Worm (Caenorhabditis elegans) whole organism, young adult: Measurements from ENCODE around the gene clec-3.

ENCODE experiments used
- C06A6.2 ChIP-seq: fragments of 200-800 bp; sonication (Bioruptor generic); conservative IDR thresholded peaks from 2 replicates; pipeline ENCODE4 v1.3.6; 2022; ENCODE audit warnings: missing genetic modification characterization, missing compliant biosample characterization
- F22D6.2 ChIP-seq: sonication (generic microtip); optimal IDR thresholded peaks from 2 replicates; lab custom pipeline; 2016; ENCODE audit warnings: mild to moderate bottlenecking, missing genetic modification characterization, missing compliant biosample characterization
- F23B12.7 ChIP-seq: sonication (generic microtip); optimal IDR thresholded peaks from 2 replicates; lab custom pipeline; 2017; ENCODE audit warnings: missing genetic modification characterization, mild to moderate bottlenecking, missing compliant biosample characterization, antibody characterized with exemption, moderate library complexity; ENCODE audit not compliant: insufficient read depth
- F37B4.10 ChIP-seq: fragments of 200-800 bp; sonication (Bioruptor generic); IDR thresholded peaks from 2 replicates; pipeline ENCODE4 v1.3.6; 2022; ENCODE audit warnings: missing genetic modification characterization, missing compliant biosample characterization
- F39B2.1 ChIP-seq: fragments of 200-800 bp; sonication (Bioruptor generic); IDR thresholded peaks from 2 replicates; pipeline ENCODE4 v1.3.6; 2022; ENCODE audit warnings: missing genetic modification reagents, missing genetic modification characterization, missing compliant biosample characterization
- T26A5.8 ChIP-seq: sonication (generic microtip); optimal IDR thresholded peaks from 2 replicates; lab custom pipeline; 2016; ENCODE audit warnings: missing genetic modification characterization, missing compliant biosample characterization
- Y53F4B.3 ChIP-seq: fragments of 200-800 bp; sonication (Bioruptor generic); IDR thresholded peaks from 2 replicates; pipeline ENCODE4 v1.3.6; 2022; ENCODE audit warnings: missing genetic modification reagents, missing genetic modification characterization, missing compliant biosample characterization
- Y53G8AR.9 ChIP-seq: fragments of 200-800 bp; sonication (Bioruptor generic); conservative IDR thresholded peaks from 2 replicates; pipeline ENCODE4 v1.3.6; 2022; ENCODE audit warnings: missing genetic modification reagents, missing genetic modification characterization, missing compliant biosample characterization
- Y95B8A.8 ChIP-seq: fragments of 200-800 bp; sonication (Bioruptor generic); IDR thresholded peaks from 2 replicates; pipeline ENCODE4 v1.3.6; 2022; ENCODE audit warnings: missing genetic modification reagents, missing genetic modification characterization, missing compliant biosample characterization
- aptf-3 ChIP-seq: fragments of 200-800 bp; sonication (Bioruptor generic); IDR thresholded peaks from 2 replicates; pipeline ENCODE4 v1.3.6; 2022; ENCODE audit warnings: missing genetic modification characterization, missing compliant biosample characterization
- attf-3 ChIP-seq: fragments of 200-800 bp; sonication (Bioruptor generic); conservative IDR thresholded peaks from 2 replicates; pipeline ENCODE4 v1.3.6; 2022; ENCODE audit warnings: missing genetic modification reagents, missing genetic modification characterization, missing compliant biosample characterization
- attf-5 ChIP-seq: fragments of 200-800 bp; sonication (Bioruptor generic); optimal IDR thresholded peaks from 2 replicates; lab custom pipeline; 2018; ENCODE audit warnings: mild to moderate bottlenecking, missing genetic modification characterization, missing compliant biosample characterization
- cebp-1 ChIP-seq, 2 experiments: fragments of 200-800 bp in 1 of 2; sonication (Bioruptor generic) in 1 of 2; sonication (generic microtip) in 1 of 2; IDR thresholded peaks in 1 of 2; optimal IDR thresholded peaks in 1 of 2; 2 replicates each; pipeline versions ENCODE4 v1.3.6 to Lab custom; 2017 to 2022; ENCODE audit warnings: missing compliant biosample characterization in 2 of 2, missing genetic modification characterization in 2 of 2, mild to moderate bottlenecking in 1 of 2, missing genetic modification reagents in 1 of 2, moderate library complexity in 1 of 2
- ceh-79 ChIP-seq: sonication (generic microtip); optimal IDR thresholded peaks from 2 replicates; lab custom pipeline; 2017; ENCODE audit warnings: mild to moderate bottlenecking, missing genetic modification characterization, missing compliant biosample characterization
- gei-17 ChIP-seq: fragments of 200-800 bp; sonication (Bioruptor generic); optimal IDR thresholded peaks from 2 replicates; lab custom pipeline; 2018; ENCODE audit warnings: mild to moderate bottlenecking, missing genetic modification characterization, missing compliant biosample characterization
- hlh-12 ChIP-seq: sonication (generic microtip); optimal IDR thresholded peaks from 2 replicates; lab custom pipeline; 2016; ENCODE audit warnings: missing genetic modification characterization, missing compliant biosample characterization
- lin-40 ChIP-seq: sonication (generic microtip); optimal IDR thresholded peaks from 2 replicates; lab custom pipeline; 2016; ENCODE audit warnings: missing genetic modification characterization, mild to moderate bottlenecking, missing compliant biosample characterization, missing genotype, missing genetic modification reagents
- madf-10 ChIP-seq: sonication (generic microtip); optimal IDR thresholded peaks from 2 replicates; lab custom pipeline; 2016; ENCODE audit warnings: mild to moderate bottlenecking, missing genetic modification characterization, missing compliant biosample characterization
- mcd-1 ChIP-seq: fragments of 200-800 bp; sonication (Bioruptor generic); IDR thresholded peaks from 2 replicates; pipeline ENCODE4 v1.3.6; 2022; ENCODE audit warnings: missing genetic modification reagents, missing genetic modification characterization, missing compliant biosample characterization
- mes-4 ChIP-seq: sonication (generic microtip); optimal IDR thresholded peaks from 2 replicates; lab custom pipeline; 2016; ENCODE audit warnings: missing genotype, missing genetic modification characterization, missing compliant biosample characterization
- nhr-80 ChIP-seq: sonication (generic microtip); optimal IDR thresholded peaks from 2 replicates; lab custom pipeline; 2016; ENCODE audit warnings: missing genetic modification characterization, missing compliant biosample characterization
- snpc-1.1 ChIP-seq: sonication (generic microtip); optimal IDR thresholded peaks from 2 replicates; lab custom pipeline; 2017; ENCODE audit warnings: missing genetic modification characterization, mild to moderate bottlenecking, missing compliant biosample characterization, antibody characterized with exemption, moderate library complexity, missing genotype, missing genetic modification reagents; ENCODE audit not compliant: insufficient read depth
- somi-1 ChIP-seq: fragments of 200-800 bp; sonication (Bioruptor generic); optimal IDR thresholded peaks from 2 replicates; lab custom pipeline; 2018; ENCODE audit warnings: mild to moderate bottlenecking, missing genetic modification characterization, missing compliant biosample characterization
- sptf-2 ChIP-seq: fragments of 200-800 bp; sonication (Bioruptor generic); optimal IDR thresholded peaks from 2 replicates; lab custom pipeline; 2018; ENCODE audit warnings: mild to moderate bottlenecking, missing genetic modification characterization, missing compliant biosample characterization
- unc-62 ChIP-seq: fragments of 150-350 bp; optimal IDR thresholded peaks from 2 replicates; lab custom pipeline; 2014; ENCODE audit warnings: missing biosample characterization, missing genetic modification reagents, missing genetic modification characterization
- xnd-1 ChIP-seq: sonication (generic microtip); optimal IDR thresholded peaks from 2 replicates; lab custom pipeline; 2016; ENCODE audit warnings: missing genotype, missing genetic modification reagents, missing genetic modification characterization, missing compliant biosample characterization
- zfh-2 ChIP-seq: fragments of 200-800 bp; sonication (Bioruptor generic); conservative IDR thresholded peaks from 2 replicates; pipeline ENCODE4 v1.3.6; 2022; ENCODE audit warnings: missing genetic modification reagents, missing genetic modification characterization, missing compliant biosample characterization
- ztf-18 ChIP-seq: sonication (generic microtip); optimal IDR thresholded peaks from 2 replicates; lab custom pipeline; 2016; ENCODE audit warnings: missing genotype, mild to moderate bottlenecking, missing genetic modification characterization, missing compliant biosample characterization
- ztf-26 ChIP-seq: sonication (generic microtip); optimal IDR thresholded peaks from 2 replicates; lab custom pipeline; 2017; ENCODE audit warnings: missing genetic modification characterization, missing compliant biosample characterization

The clec-3 gene

ce11 chrII:3045422-3045821 is 25.7 kb upstream of the clec-3 start:
- TF ChIP-seq C06A6.2 (GFP tag; lab: Robert Waterston, UW) (no peak), zfh-2 (GFP tag; lab: Robert Waterston, UW) (peak; percentile 85), mcd-1 (GFP tag; lab: Robert Waterston, UW) (no peak), attf-3 (GFP tag; lab: Robert Waterston, UW) (0 out of 2 replicates have a peak, but pooled peaks have one; percentile 20), cebp-1 (GFP tag; IDR thresholded peaks at IDR 0.05; lab: Robert Waterston, UW) (no peak), cebp-1 (tag; optimal IDR thresholded peaks at IDR 0.05; lab: Kevin White, UChicago) (no peak), sptf-2 (GFP tag; lab: Kevin White, UChicago) (no peak)

DNA sequence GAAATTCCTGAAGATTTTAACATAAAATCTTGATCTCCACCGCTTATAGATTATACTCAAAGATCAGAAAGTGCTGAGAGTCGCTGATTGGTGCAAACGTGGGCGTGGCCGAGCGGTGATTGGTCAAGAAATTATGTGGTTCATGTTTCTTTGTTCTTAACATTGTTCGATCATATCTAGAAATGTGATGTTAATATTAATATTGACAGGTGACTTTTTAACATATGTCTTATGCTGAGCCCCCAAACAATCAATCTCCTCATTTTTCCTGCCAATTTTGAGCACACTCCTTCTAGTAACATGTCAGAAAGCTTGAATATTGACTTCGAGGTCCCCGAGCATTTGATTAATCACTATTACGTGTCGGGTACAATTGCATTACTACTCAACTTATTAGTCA is 24.3 kb upstream of the clec-3 start, which contains the start of gene sri-29:
sri-29 (plus strand) TSS at position 301 of the 400 bp plus-strand sequence.
- TF ChIP-seq snpc-1.1 (tag; lab: Kevin White, UChicago) (no peak), nhr-80 (tag; lab: Kevin White, UChicago) (no peak)

- TF ChIP-seq F22D6.2 (tag; lab: Kevin White, UChicago), result no peak
- no peak for TF ChIP-seq aptf-3
- TF ChIP-seq somi-1 (GFP tag; lab: Kevin White, UChicago), result no peak
- TF ChIP-seq xnd-1 (tag; lab: Kevin White, UChicago), result no peak
- no peak for TF ChIP-seq hlh-12 (tag; lab: Kevin White, UChicago)
- TF ChIP-seq F39B2.1 (GFP tag; lab: Robert Waterston, UW), result no peak
- TF ChIP-seq ceh-79, result no peak
- no peak for TF ChIP-seq ztf-18 (tag; lab: Kevin White, UChicago)
- TF ChIP-seq Y53G8AR.9 (GFP tag; lab: Robert Waterston, UW), result no peak
- TF ChIP-seq F23B12.7, result no peak
- TF ChIP-seq, all 124 proteins: peak for 0
Observed at ce11 chrII:3043358-3043757, 23.7 kb upstream of the clec-3 start, which contains the start of gene B0454.8. Gene B0454.8, minus strand, starts transcription at chrII:3043458.

DNA sequence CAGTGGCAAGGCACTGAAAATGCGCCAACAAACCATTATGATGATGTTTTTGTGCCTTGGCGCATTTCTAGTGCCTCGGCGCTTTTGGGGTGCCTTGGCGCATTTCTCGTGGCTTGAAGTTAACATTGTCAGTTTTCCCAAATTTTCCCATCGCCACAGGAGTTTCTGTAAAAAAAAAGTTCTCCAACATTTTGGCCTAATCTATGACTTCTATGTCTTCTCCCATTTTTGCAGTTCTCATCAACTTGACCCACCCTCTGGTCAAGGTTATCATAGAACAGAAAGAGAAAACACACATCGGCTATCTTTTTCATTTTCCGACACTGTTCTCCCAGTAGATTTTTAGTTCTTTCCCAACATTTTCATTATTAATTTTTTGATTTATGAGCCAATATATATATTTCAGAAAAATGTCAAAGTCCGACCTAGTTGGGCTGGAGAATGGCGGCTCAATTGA is 18.8 kb upstream of the clec-3 start, which contains the start of the genes B0454.26 and B0454.5:
B0454.26 (minus strand) TSS at position 101 of the 457 bp plus-strand sequence.
B0454.5 (plus strand) TSS at position 407 of the 457 bp plus-strand sequence.
- TF ChIP-seq ztf-18 (tag; lab: Kevin White, UChicago) (peak; percentile 28), Y53F4B.3 (GFP tag; lab: Robert Waterston, UW) (no peak), F37B4.10 (GFP tag; lab: Robert Waterston, UW) (0 out of 2 replicates have a peak, but pooled peaks have one; percentile 50)

ce11 chrII:3036344-3036743 is 16.6 kb upstream of the clec-3 start:
- no peak for TF ChIP-seq Y53G8AR.9 (GFP tag; lab: Robert Waterston, UW)
- no peak for TF ChIP-seq madf-10
- TF ChIP-seq cebp-1 (GFP tag; IDR thresholded peaks at IDR 0.05; lab: Robert Waterston, UW), result no peak
- peak; percentile 9 for TF ChIP-seq cebp-1 (tag; optimal IDR thresholded peaks at IDR 0.05; lab: Kevin White, UChicago)
- peak; percentile 9 for TF ChIP-seq gei-17
- peak; percentile 41 for TF ChIP-seq mcd-1 (GFP tag; lab: Robert Waterston, UW)
- TF ChIP-seq attf-5 (GFP tag; lab: Kevin White, UChicago), result peak; percentile 5
- TF ChIP-seq mes-4, result no peak
- peak; percentile 80 for TF ChIP-seq ztf-26 (tag; lab: Kevin White, UChicago)
- TF ChIP-seq lin-40 (tag; lab: Kevin White, UChicago), result peak; percentile 30
- TF ChIP-seq Y95B8A.8 (GFP tag; lab: Robert Waterston, UW), result 0 out of 2 replicates have a peak, but pooled peaks have one; percentile 14
- peak; percentile 89 for TF ChIP-seq ztf-18 (tag; lab: Kevin White, UChicago)
- no peak for TF ChIP-seq T26A5.8
- TF ChIP-seq unc-62 (GFP tag; lab: Kevin White, UChicago), result no peak
